Worm (Caenorhabditis elegans) whole organism, L2 larva: ENCODE measurements around the gene dpy-2.

Source experiments
- C34F6.9 ChIP-seq: fragments of 150-350 bp; optimal IDR thresholded peaks from 2 replicates; lab custom pipeline; 2014; ENCODE audit warnings: missing biosample characterization, missing genetic modification characterization
- R02D3.7 ChIP-seq: fragments of 150-350 bp; optimal IDR thresholded peaks from 2 replicates; lab custom pipeline; 2014; ENCODE audit warnings: missing biosample characterization, missing genetic modification characterization
- Y55F3AM.14 ChIP-seq: fragments of 200-800 bp; sonication (Bioruptor generic); optimal IDR thresholded peaks from 2 replicates; lab custom pipeline; 2018; ENCODE audit warnings: mild to moderate bottlenecking, missing genetic modification characterization, missing compliant biosample characterization
- ZK546.5 ChIP-seq: sonication (generic microtip); optimal IDR thresholded peaks from 2 replicates; lab custom pipeline; 2017; ENCODE audit warnings: missing biosample characterization, missing genetic modification characterization
- alr-1 ChIP-seq: fragments of 150-350 bp; optimal IDR thresholded peaks from 2 replicates; lab custom pipeline; 2014; ENCODE audit warnings: missing biosample characterization, missing genetic modification characterization
- aly-2 ChIP-seq: fragments of 150-350 bp; optimal IDR thresholded peaks from 2 replicates; lab custom pipeline; 2014; ENCODE audit warnings: missing biosample characterization, missing genetic modification characterization
- ama-1 ChIP-seq: fragments of 150-350 bp; optimal IDR thresholded peaks from 2 replicates; lab custom pipeline; 2018; ENCODE audit warnings: inconsistent platforms
- blmp-1 ChIP-seq: sonication (generic microtip); optimal IDR thresholded peaks from 2 replicates; lab custom pipeline; 2017; ENCODE audit warnings: missing genetic modification characterization, mild to moderate bottlenecking, missing compliant biosample characterization, antibody characterized with exemption, moderate library complexity; ENCODE audit not compliant: insufficient read depth
- ceh-16 ChIP-seq: fragments of 150-350 bp; optimal IDR thresholded peaks from 2 replicates; lab custom pipeline; 2014; ENCODE audit warnings: missing biosample characterization, missing genetic modification characterization
- ceh-82 ChIP-seq: fragments of 150-350 bp; optimal IDR thresholded peaks from 2 replicates; lab custom pipeline; 2014; ENCODE audit warnings: missing biosample characterization, missing genetic modification characterization
- crh-2 ChIP-seq: sonication (generic microtip); optimal IDR thresholded peaks from 2 replicates; lab custom pipeline; 2017; ENCODE audit warnings: missing biosample characterization, missing genetic modification characterization
- dmd-4 ChIP-seq: sonication (generic microtip); optimal IDR thresholded peaks from 2 replicates; lab custom pipeline; 2017; ENCODE audit warnings: missing biosample characterization, missing genetic modification characterization
- egl-27 ChIP-seq: sonication (generic microtip); optimal IDR thresholded peaks from 3 replicates; lab custom pipeline; 2017; ENCODE audit warnings: missing biosample characterization, missing genetic modification reagents, missing genetic modification characterization
- elt-1 ChIP-seq: fragments of 150-350 bp; optimal IDR thresholded peaks from 2 replicates; lab custom pipeline; 2014; ENCODE audit warnings: missing biosample characterization, missing genetic modification characterization
- fos-1 ChIP-seq: fragments of 150-350 bp; optimal IDR thresholded peaks from 2 replicates; lab custom pipeline; 2014; ENCODE audit warnings: missing biosample characterization, missing genetic modification characterization
- lin-13 ChIP-seq: fragments of 150-350 bp; optimal IDR thresholded peaks from 2 replicates; lab custom pipeline; 2014; ENCODE audit warnings: missing biosample characterization, missing genetic modification reagents, missing genetic modification characterization
- lin-39 ChIP-seq: fragments of 150-350 bp; optimal IDR thresholded peaks from 2 replicates; lab custom pipeline; 2014; ENCODE audit warnings: missing biosample characterization, missing genetic modification reagents, missing genetic modification characterization
- lsy-2 ChIP-seq, 2 experiments: fragments of 150-350 bp in 1 of 2; sonication (generic microtip) in 1 of 2; optimal IDR thresholded peaks; 2 replicates each; lab custom pipeline; 2014 to 2017; ENCODE audit warnings: missing biosample characterization in 2 of 2, missing genetic modification characterization in 2 of 2
- mab-5 ChIP-seq: fragments of 150-350 bp; optimal IDR thresholded peaks from 2 replicates; lab custom pipeline; 2014; ENCODE audit warnings: missing biosample characterization, missing genetic modification characterization
- mbf-1 ChIP-seq: sonication (generic microtip); optimal IDR thresholded peaks from 2 replicates; lab custom pipeline; 2017; ENCODE audit warnings: missing biosample characterization, missing genetic modification characterization
- mdl-1 ChIP-seq, 2 experiments: fragments of 150-350 bp in 1 of 2; sonication (generic microtip) in 1 of 2; optimal IDR thresholded peaks; 2 replicates each; lab custom pipeline; 2017; ENCODE audit warnings: missing biosample characterization in 2 of 2, missing genetic modification characterization in 2 of 2
- nhr-10 ChIP-seq: sonication (generic microtip); optimal IDR thresholded peaks from 2 replicates; lab custom pipeline; 2017; ENCODE audit warnings: missing biosample characterization, missing genetic modification characterization
- nhr-11 ChIP-seq: fragments of 150-350 bp; optimal IDR thresholded peaks from 2 replicates; lab custom pipeline; 2014; ENCODE audit warnings: missing biosample characterization, missing genetic modification characterization
- nhr-12 ChIP-seq: fragments of 150-350 bp; optimal IDR thresholded peaks from 2 replicates; lab custom pipeline; 2014; ENCODE audit warnings: missing biosample characterization, missing genetic modification characterization
- nhr-129 ChIP-seq: fragments of 150-350 bp; optimal IDR thresholded peaks from 2 replicates; lab custom pipeline; 2014; ENCODE audit warnings: missing biosample characterization, missing genetic modification characterization
- nhr-21 ChIP-seq: fragments of 150-350 bp; optimal IDR thresholded peaks from 2 replicates; lab custom pipeline; 2014; ENCODE audit warnings: missing biosample characterization, missing genetic modification characterization
- nhr-23 ChIP-seq: fragments of 150-350 bp; optimal IDR thresholded peaks from 2 replicates; lab custom pipeline; 2014; ENCODE audit warnings: missing biosample characterization, missing genetic modification reagents, missing genetic modification characterization
- nhr-237 ChIP-seq: fragments of 150-350 bp; optimal IDR thresholded peaks from 2 replicates; lab custom pipeline; 2014; ENCODE audit warnings: missing biosample characterization, missing genetic modification characterization
- nhr-25 ChIP-seq: fragments of 150-350 bp; sonication (generic microtip); optimal IDR thresholded peaks from 3 replicates; lab custom pipeline; 2014; ENCODE audit warnings: missing biosample characterization, missing genetic modification characterization
- peb-1 ChIP-seq: fragments of 150-350 bp; optimal IDR thresholded peaks from 2 replicates; lab custom pipeline; 2014; ENCODE audit warnings: missing biosample characterization, missing genetic modification characterization
- skn-1 ChIP-seq: sonication (generic microtip); optimal IDR thresholded peaks from 2 replicates; lab custom pipeline; 2017; ENCODE audit warnings: missing biosample characterization, missing genetic modification characterization
- sma-9 ChIP-seq, 2 experiments: fragments of 150-350 bp in 1 of 2; sonication (generic microtip) in 1 of 2; optimal IDR thresholded peaks; 2 replicates each; lab custom pipeline; 2014 to 2016; ENCODE audit warnings: missing genetic modification characterization in 2 of 2, mild to moderate bottlenecking in 1 of 2, missing biosample characterization in 1 of 2, missing compliant biosample characterization in 1 of 2, missing genetic modification reagents in 1 of 2, moderate library complexity in 1 of 2
- unc-39 ChIP-seq: fragments of 150-350 bp; optimal IDR thresholded peaks from 2 replicates; lab custom pipeline; 2014; ENCODE audit warnings: missing biosample characterization, missing genetic modification characterization
- unc-55 ChIP-seq: fragments of 150-350 bp; sonication (generic microtip); optimal IDR thresholded peaks from 3 replicates; lab custom pipeline; 2014; ENCODE audit warnings: missing biosample characterization, missing genetic modification reagents, missing genetic modification characterization
- zag-1 ChIP-seq: fragments of 150-350 bp; optimal IDR thresholded peaks from 2 replicates; lab custom pipeline; 2014; ENCODE audit warnings: missing biosample characterization, missing genetic modification characterization
- ztf-1 ChIP-seq: fragments of 200-800 bp; sonication (Bioruptor generic); conservative IDR thresholded peaks from 2 replicates; pipeline ENCODE4 v1.3.6; 2022; ENCODE audit warnings: missing genetic modification characterization, missing compliant biosample characterization
- ztf-11 ChIP-seq: sonication (generic microtip); optimal IDR thresholded peaks from 2 replicates; lab custom pipeline; 2017; ENCODE audit warnings: missing biosample characterization, missing genetic modification characterization
- ztf-4 ChIP-seq: fragments of 150-350 bp; optimal IDR thresholded peaks from 2 replicates; lab custom pipeline; 2014; ENCODE audit warnings: missing biosample characterization, missing genetic modification characterization

Gene dpy-2

ce11 chrII:6683663-6684285 is 30.3 kb upstream of the dpy-2 start, which contains the start of gene gyf-1 (continued):
- TF ChIP-seq Y55F3AM.14 (GFP tag; lab: Kevin White, UChicago) (no peak), ama-1 (no peak), ceh-16 (tag; lab: Kevin White, UChicago) (no peak), zag-1 (tag; lab: Kevin White, UChicago) (no peak), alr-1 (no peak), lin-39 (tag; lab: Kevin White, UChicago) (no peak), fos-1 (tag; lab: Kevin White, UChicago) (peak; percentile 44), blmp-1 (no peak), ztf-4 (tag; lab: Kevin White, UChicago) (no peak), unc-39 (no peak), C34F6.9 (tag; lab: Kevin White, UChicago) (peak; percentile 47), elt-1 (tag; lab: Kevin White, UChicago) (no peak), nhr-129 (tag; lab: Kevin White, UChicago) (peak; percentile 31), nhr-21 (tag; lab: Kevin White, UChicago) (no peak), lin-13 (GFP tag; lab: Kevin White, UChicago) (no peak)

- TF ChIP-seq dmd-4 (tag; lab: Kevin White, UChicago) (no peak), egl-27 (tag; lab: Kevin White, UChicago) (no peak), mbf-1 (tag; lab: Kevin White, UChicago) (no peak), R02D3.7 (tag; lab: Kevin White, UChicago) (no peak), mab-5 (tag; lab: Kevin White, UChicago) (no peak), ztf-1 (GFP tag; lab: Robert Waterston, UW) (no peak), Y55F3AM.14 (GFP tag; lab: Kevin White, UChicago) (no peak), nhr-237 (tag; lab: Kevin White, UChicago) (no peak), nhr-10 (tag; lab: Kevin White, UChicago) (no peak)
- TF ChIP-seq, all 48 proteins: peak for 0
These were observed 28.1 kb upstream of the dpy-2 start for ce11 chrII:6685964-6686363.

DNA sequence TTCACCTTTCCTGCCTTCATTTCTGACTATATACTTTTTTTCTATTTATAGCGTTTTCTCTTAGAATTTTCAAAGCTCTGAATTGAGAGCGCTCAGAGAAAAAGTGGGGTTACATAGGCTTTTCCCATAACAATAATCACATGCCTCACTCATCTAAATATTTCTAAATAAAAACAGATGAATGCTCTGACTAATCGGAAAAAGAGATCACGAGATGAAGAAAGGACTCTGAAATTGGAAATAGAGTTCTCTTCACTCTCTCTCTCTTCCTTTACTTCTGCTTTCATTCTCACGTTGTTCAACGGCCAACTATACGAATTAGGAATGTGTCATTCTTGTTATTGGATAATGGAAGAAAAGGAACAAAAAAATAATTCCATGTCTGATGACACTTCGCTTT is 25.0 kb upstream of the dpy-2 start:
- TF ChIP-seq nhr-21 (tag; lab: Kevin White, UChicago) (peak; percentile 9), crh-2 (peak; percentile 26), ZK546.5 (tag; lab: Kevin White, UChicago) (no peak), C34F6.9 (tag; lab: Kevin White, UChicago) (peak; percentile 70), nhr-11 (tag; lab: Kevin White, UChicago) (no peak), sma-9 (GFP tag; optimal IDR thresholded peaks at IDR 0.05; lab: Kevin White, UChicago) (peak; percentile 35), sma-9 (tag; optimal IDR thresholded peaks at IDR 0.05; lab: Kevin White, UChicago) (no peak), lsy-2 (tag; optimal IDR thresholded peaks at IDR 0.05; lab: Kevin White, UChicago) (peak in 1 of 2 experiments; percentile 42)

ce11 chrII:6695388-6695787 is 18.7 kb upstream of the dpy-2 start, which contains the start of gene C18H9.5:
Gene C18H9.5 (minus strand): TSS chrII:6695566.
- TF ChIP-seq sma-9 (GFP tag; optimal IDR thresholded peaks at IDR 0.05; lab: Kevin White, UChicago) (peak; percentile 52), sma-9 (tag; optimal IDR thresholded peaks at IDR 0.05; lab: Kevin White, UChicago) (no peak), unc-39 (no peak), nhr-25 (no peak), nhr-23 (tag; lab: Kevin White, UChicago) (no peak), aly-2 (no peak), R02D3.7 (tag; lab: Kevin White, UChicago) (no peak), zag-1 (tag; lab: Kevin White, UChicago) (no peak), nhr-237 (tag; lab: Kevin White, UChicago) (no peak)

DNA sequence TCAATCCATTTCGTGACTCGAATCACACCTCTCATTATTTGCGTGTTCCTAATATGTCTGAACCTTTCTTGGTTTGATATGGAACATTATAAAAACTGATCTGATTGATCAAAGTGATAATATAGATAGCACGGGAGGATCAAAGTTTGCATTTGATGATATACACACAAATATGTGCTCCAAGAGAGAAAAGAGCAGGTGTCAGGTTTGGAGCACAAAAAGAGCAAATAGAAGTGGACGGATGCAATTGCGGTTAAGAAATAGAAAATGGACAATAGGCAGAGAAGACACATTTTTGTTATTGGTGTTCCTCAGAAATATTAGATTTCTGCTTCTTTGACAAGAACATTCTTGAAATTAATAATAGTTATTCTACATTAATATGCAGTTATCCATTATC is 15.3 kb upstream of the dpy-2 start, which contains the start of gene C18H9.1:
Gene C18H9.1, plus strand, starts transcription at position 301 of the 400 bp plus-strand sequence.
- TF ChIP-seq lin-13 (GFP tag; lab: Kevin White, UChicago) (no peak), nhr-129 (tag; lab: Kevin White, UChicago) (no peak), crh-2 (no peak), mdl-1 (tag; optimal IDR thresholded peaks at IDR 0.05; lab: Kevin White, UChicago) (no peak), zag-1 (tag; lab: Kevin White, UChicago) (no peak), peb-1 (tag; lab: Kevin White, UChicago) (no peak), unc-39 (no peak), unc-55 (GFP tag; lab: Kevin White, UChicago) (no peak), nhr-10 (tag; lab: Kevin White, UChicago) (no peak), mab-5 (tag; lab: Kevin White, UChicago) (no peak), skn-1 (no peak), sma-9 (GFP tag; optimal IDR thresholded peaks at IDR 0.05; lab: Kevin White, UChicago) (no peak), sma-9 (tag; optimal IDR thresholded peaks at IDR 0.05; lab: Kevin White, UChicago) (no peak), fos-1 (tag; lab: Kevin White, UChicago) (no peak), nhr-21 (tag; lab: Kevin White, UChicago) (no peak), ztf-11 (no peak), lsy-2 (tag; optimal IDR thresholded peaks at IDR 0.05; lab: Kevin White, UChicago) (no peak), R02D3.7 (tag; lab: Kevin White, UChicago) (no peak), ceh-82 (tag; lab: Kevin White, UChicago) (no peak), nhr-12 (no peak), ZK546.5 (tag; lab: Kevin White, UChicago) (no peak)
